Fruit fly (Drosophila melanogaster): Measurements from ENCODE around the gene Spec2.

Gene Spec2

DNA sequence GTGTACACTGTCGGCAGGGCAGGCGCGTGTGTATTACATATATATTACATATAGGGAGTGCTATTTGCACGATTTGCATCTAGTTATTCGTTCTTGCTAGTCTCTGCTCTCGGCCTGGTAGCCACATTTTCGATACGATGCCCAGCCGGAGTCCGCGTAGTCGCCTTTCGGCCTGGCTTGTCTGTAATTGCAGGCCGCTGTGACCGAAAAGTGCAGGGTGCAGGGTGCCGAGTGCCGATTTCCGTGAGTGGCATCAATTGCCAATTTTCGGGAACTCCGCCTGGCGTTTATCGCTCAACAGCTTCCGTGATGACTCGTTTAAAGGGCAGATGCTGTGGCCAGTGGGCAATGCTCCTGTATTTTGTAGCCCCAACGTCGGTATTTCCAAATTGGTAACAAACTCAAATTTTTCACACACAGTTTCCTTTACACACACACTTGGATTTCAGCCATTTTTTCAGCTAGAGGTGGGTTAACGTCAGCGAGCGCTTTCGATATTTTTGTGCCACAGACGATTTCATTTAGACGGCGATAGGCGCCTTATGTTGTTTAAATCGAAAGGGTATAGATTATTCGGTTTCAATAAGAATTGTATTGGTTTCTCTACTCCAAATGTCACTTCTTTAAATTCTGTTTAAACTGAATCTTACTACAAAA, 35.9 kb downstream of the Spec2 start, which contains the start of gene CG2926:
Gene CG2926 (minus strand): TSS at position 518 of the 657 bp plus-strand sequence.
- TF ChIP-seq ttk (optimal IDR thresholded peaks at IDR 0.05) = no peak
- no peak for TF ChIP-seq Myc (optimal IDR thresholded peaks at IDR 0.05)
- TF ChIP-seq insv (optimal IDR thresholded peaks at IDR 0.05) = no peak
- no peak for TF ChIP-seq psq (optimal IDR thresholded peaks at IDR 0.05)
- no peak for TF ChIP-seq Sin3A (optimal IDR thresholded peaks at IDR 0.05)
- no peak for TF ChIP-seq h (optimal IDR thresholded peaks at IDR 0.05)

DNA sequence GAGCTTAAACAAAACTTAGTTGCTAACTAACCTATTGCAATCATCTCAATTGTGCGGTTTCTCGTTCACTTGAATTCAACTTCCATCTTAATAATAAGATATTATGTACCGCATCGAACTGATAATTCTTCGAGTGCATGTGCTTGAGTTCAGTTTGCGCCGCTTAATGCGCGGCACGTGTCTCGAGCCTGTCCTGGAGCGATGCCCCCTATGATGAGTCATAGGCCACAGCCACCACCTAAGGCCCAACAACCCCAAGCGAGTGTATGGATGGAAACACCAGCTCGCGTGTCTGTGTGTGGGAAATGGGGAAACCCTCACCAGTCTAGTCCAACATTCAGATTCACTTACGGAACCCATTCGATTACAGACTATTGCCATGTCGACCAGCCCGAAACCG, 50.0 kb downstream of the Spec2 start:
- TF ChIP-seq insv (optimal IDR thresholded peaks at IDR 0.05) = no peak
- TF ChIP-seq ttk (optimal IDR thresholded peaks at IDR 0.05) = no peak
- TF ChIP-seq h (optimal IDR thresholded peaks at IDR 0.05) = no peak
- TF ChIP-seq Myc (optimal IDR thresholded peaks at IDR 0.05) = no peak

DNA sequence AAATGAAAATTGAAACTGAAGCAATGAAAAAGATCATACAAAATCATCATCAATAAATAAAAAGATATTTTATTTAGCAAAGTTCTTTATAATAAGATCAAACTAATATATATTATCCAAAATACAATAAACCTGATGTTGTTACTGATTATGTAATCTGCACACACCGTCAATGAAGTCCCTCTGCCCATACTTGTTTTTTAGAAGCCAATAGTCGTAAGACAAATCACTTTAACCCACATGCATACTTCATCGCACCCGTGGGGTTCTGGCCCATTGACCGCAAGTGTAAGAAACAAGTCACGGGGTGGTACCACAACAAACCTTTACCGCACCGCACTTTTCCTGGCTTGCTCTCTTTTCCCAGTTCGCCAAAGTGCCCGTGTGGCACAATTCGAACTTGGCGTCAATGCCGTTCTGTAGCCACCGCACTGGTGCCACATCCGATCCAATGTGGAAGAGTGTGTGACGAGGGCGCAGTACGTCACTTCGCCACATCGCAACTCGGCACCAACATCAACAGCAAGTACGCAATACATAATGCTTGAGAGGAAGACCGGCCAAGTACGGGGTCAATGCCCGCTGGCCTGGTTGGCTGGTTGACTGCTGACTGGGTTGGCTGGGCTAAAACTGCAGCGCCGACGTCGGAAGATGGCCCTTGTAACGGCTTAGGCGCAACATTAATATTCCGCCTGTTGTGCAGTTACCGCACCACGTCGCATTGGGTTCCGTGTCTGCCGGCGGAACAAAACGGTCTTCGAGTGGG, 50.8 kb downstream of the Spec2 start:
- no peak for TF ChIP-seq ttk (optimal IDR thresholded peaks at IDR 0.05)
- no peak for TF ChIP-seq Sin3A (optimal IDR thresholded peaks at IDR 0.05)
- no peak for TF ChIP-seq Myc (optimal IDR thresholded peaks at IDR 0.05)
- TF ChIP-seq insv (optimal IDR thresholded peaks at IDR 0.05) = no peak
- no peak for TF ChIP-seq h (optimal IDR thresholded peaks at IDR 0.05)
- TF ChIP-seq psq (optimal IDR thresholded peaks at IDR 0.05) = no peak

DNA sequence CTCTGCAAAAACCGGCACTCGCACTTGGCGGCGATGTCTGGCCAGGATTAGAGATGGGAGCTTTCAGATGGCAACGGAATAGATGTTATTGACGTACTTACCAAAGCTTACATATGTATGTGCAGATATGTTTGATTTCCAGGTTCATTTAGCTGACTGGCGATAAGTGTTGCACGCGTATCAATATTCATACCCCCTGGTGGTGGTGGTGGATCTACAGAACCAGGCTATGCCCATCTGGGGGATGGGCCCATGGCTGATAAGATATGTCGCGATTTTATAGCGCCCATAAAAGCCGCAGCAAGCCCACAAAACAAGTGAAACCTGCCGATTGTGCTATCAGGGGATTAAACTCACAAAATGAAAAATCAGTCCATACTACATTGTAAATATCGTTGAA, 52.2 kb downstream of the Spec2 start:
- TF ChIP-seq Myc (optimal IDR thresholded peaks at IDR 0.05) (no peak), h (optimal IDR thresholded peaks at IDR 0.05) (no peak), insv (optimal IDR thresholded peaks at IDR 0.05) (no peak), psq (optimal IDR thresholded peaks at IDR 0.05) (no peak), Sin3A (optimal IDR thresholded peaks at IDR 0.05) (no peak), ttk (optimal IDR thresholded peaks at IDR 0.05) (no peak)

DNA sequence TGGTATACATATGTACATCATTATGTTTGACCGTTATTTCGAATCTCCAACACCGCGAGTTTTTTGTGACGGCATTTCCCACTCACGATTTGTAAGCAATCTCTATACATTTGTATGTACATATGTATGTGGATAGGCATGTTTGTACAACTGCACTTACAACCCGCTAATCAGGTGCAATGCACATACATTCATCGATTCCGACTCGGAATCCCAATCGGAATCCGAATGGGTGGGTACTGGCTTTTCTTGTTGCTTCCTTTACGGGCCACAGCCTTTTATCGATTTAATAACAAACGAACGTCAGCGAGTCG, 52.5 kb downstream of the Spec2 start:
- no peak for TF ChIP-seq psq (optimal IDR thresholded peaks at IDR 0.05)
- TF ChIP-seq Myc (optimal IDR thresholded peaks at IDR 0.05) = no peak
- TF ChIP-seq Sin3A (optimal IDR thresholded peaks at IDR 0.05) = no peak
- TF ChIP-seq insv (optimal IDR thresholded peaks at IDR 0.05) = no peak
- no peak for TF ChIP-seq h (optimal IDR thresholded peaks at IDR 0.05)
- TF ChIP-seq ttk (optimal IDR thresholded peaks at IDR 0.05) = no peak

DNA sequence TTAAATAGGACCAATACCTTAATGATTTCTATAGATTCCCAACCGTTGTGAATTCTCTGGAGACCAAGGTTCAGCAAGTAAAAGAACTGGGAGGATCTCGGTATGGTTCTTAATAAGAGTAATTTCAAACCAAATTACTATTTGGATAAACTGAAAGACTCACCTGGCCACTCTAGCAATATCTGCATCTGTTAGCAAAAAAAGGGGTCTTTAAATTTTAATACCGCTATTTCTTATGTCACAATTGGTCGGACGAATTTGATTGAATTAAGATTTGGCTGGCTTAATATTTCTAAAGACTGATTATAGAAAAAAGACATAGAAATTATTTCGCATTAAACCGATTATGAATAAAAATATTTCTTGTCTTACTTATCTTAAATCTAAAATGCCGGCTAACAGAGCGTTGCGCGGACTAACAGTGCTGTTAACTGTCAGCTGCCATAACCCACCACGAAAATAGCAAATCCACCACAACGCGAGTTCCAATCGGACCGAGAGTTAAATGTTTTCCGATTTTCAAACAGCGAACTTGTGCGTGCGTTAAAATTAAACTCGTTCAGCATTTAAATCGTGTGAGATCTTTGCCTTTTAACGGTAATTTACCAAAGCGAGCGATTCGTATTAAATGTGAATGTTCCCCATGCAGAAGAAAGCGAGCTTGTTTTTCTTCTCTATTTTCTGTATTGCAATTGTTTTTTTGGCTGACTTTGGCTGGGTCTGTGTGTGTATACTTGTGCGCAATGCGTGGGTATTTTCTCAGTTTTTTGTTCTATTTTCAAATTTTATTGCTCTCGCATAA, 53.1 kb downstream of the Spec2 start, which contains the start of gene CRMP:
Gene CRMP (plus strand): TSS at position 474 of the 802 bp plus-strand sequence.
- TF ChIP-seq psq (optimal IDR thresholded peaks at IDR 0.05) (no peak), insv (optimal IDR thresholded peaks at IDR 0.05) (no peak), h (optimal IDR thresholded peaks at IDR 0.05) (no peak), Sin3A (optimal IDR thresholded peaks at IDR 0.05) (no peak), Myc (optimal IDR thresholded peaks at IDR 0.05) (no peak), ttk (optimal IDR thresholded peaks at IDR 0.05) (no peak)

DNA sequence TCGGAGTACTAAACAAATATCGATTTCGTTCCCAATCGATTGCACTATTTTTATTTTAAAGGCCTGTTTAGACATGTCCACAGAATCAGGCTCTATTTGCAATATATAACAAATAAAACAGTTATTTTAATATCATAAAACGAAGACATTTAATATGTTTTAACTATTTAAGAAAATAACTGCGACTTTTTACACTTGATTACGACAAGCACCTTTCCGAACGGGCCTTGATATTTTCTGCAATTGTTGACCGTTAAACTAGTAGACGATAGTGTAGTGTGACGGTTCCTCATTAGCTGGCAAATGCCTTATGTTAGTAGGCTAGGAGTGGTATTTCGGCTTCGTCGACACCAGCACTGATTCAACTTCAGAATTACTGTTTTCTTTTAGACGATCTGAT, 55.3 kb downstream of the Spec2 start, which contains the start of the genes CG2931 and Rheb:
Gene CG2931 (minus strand): TSS at position 26 of the 400 bp plus-strand sequence.
Gene Rheb (plus strand): TSS at position 332 of the 400 bp plus-strand sequence.
- no peak for TF ChIP-seq ttk (optimal IDR thresholded peaks at IDR 0.05)
- no peak for TF ChIP-seq Myc (optimal IDR thresholded peaks at IDR 0.05)
- no peak for TF ChIP-seq insv (optimal IDR thresholded peaks at IDR 0.05)
- TF ChIP-seq Sin3A (optimal IDR thresholded peaks at IDR 0.05) = no peak
- no peak for TF ChIP-seq psq (optimal IDR thresholded peaks at IDR 0.05)
- TF ChIP-seq h (optimal IDR thresholded peaks at IDR 0.05) = no peak

All from Kc167 (cell line).